Worm (Caenorhabditis elegans): ENCODE measurements around the gene grl-15.

- TF ChIP-seq ces-1 (GFP tag; optimal IDR thresholded peaks at IDR 0.05) (no peak), nhr-77 (tag; optimal IDR thresholded peaks at IDR 0.05) (no peak), spr-3 (GFP tag; optimal IDR thresholded peaks at IDR 0.05) (no peak), aha-1 (tag) (no peak), skn-1 (tag; optimal IDR thresholded peaks at IDR 0.05) (no peak), aly-2 (tag; optimal IDR thresholded peaks at IDR 0.05) (no peak), unc-62 (GFP tag; optimal IDR thresholded peaks at IDR 0.05 in 1 of 2) (no peak), unc-62 (tag; optimal IDR thresholded peaks at IDR 0.05) (no peak), dmd-8 (GFP tag; IDR thresholded peaks at IDR 0.05) (no peak), nhr-25 (tag; optimal IDR thresholded peaks at IDR 0.05; ENCODE audit: borderline replicate concordance, insufficient read depth) (no peak), lir-3 (tag; optimal IDR thresholded peaks at IDR 0.05) (no peak), ztf-11 (tag; optimal IDR thresholded peaks at IDR 0.05) (no peak), ceh-82 (tag; optimal IDR thresholded peaks at IDR 0.05) (no peak), Y105C5A.15 (GFP tag; IDR thresholded peaks at IDR 0.05) (no peak), ama-1 (optimal IDR thresholded peaks at IDR 0.05) (no peak)
Measured at ce11 chrIII:12259793-12260192, 24.0 kb upstream of the grl-15 start.

Measured in whole organism, L4 larva.